Worm (Caenorhabditis elegans): Measurements from ENCODE around the gene elks-1.

- TF ChIP-seq ceh-83 (GFP tag; optimal IDR thresholded peaks at IDR 0.05) (no peak), ces-1 (GFP tag; optimal IDR thresholded peaks at IDR 0.05) (no peak), pha-4 (tag; optimal IDR thresholded peaks at IDR 0.05) (no peak), elt-3 (tag; optimal IDR thresholded peaks at IDR 0.05) (no peak)
These were observed 18.9 kb upstream of the elks-1 start, which contains the start of gene vha-19 for ce11 chrIV:3368638-3369247.

Measured in whole organism, mixed stage, embryonic.